Worm (Caenorhabditis elegans) whole organism, L3 larva: Measurements from ENCODE around the gene cpr-3.
"Not testable (repeated sequence)": the region's sequence is repeated elsewhere in the genome, so short reads cannot be mapped to it uniquely, and the experiment has no call there.

Experiments
- ceh-82 ChIP-seq: fragments of 150-350 bp; optimal IDR thresholded peaks from 2 replicates; lab custom pipeline; 2014; ENCODE audit warnings: missing biosample characterization, missing genetic modification characterization
- fkh-10 ChIP-seq: sonication (generic microtip); optimal IDR thresholded peaks from 2 replicates; lab custom pipeline; 2017; ENCODE audit warnings: missing biosample characterization, missing genetic modification reagents, missing genetic modification characterization
- lsy-12 ChIP-seq: sonication (generic microtip); optimal IDR thresholded peaks from 2 replicates; lab custom pipeline; 2016; ENCODE audit warnings: mild to moderate bottlenecking, missing genetic modification characterization, missing compliant biosample characterization
- nfya-1 ChIP-seq: sonication (generic microtip); optimal IDR thresholded peaks from 2 replicates; lab custom pipeline; 2017; ENCODE audit warnings: missing genetic modification characterization, mild to moderate bottlenecking, missing compliant biosample characterization, antibody characterized with exemption, moderate library complexity; ENCODE audit not compliant: insufficient read depth
- nhr-43 ChIP-seq: sonication (generic microtip); optimal IDR thresholded peaks from 2 replicates; lab custom pipeline; 2016; ENCODE audit warnings: mild to moderate bottlenecking, missing genetic modification characterization, missing compliant biosample characterization; ENCODE audit not compliant: poor library complexity, severe bottlenecking
- nhr-77 ChIP-seq: fragments of 150-350 bp; optimal IDR thresholded peaks from 2 replicates; lab custom pipeline; 2014; ENCODE audit warnings: missing biosample characterization, missing genetic modification characterization
- unc-39 ChIP-seq: sonication (generic microtip); optimal IDR thresholded peaks from 4 replicates; lab custom pipeline; 2017; ENCODE audit warnings: missing biosample characterization, missing genetic modification characterization

cpr-3 gene

ce11 chrV:15252082-15252481 is 46.4 kb downstream of the cpr-3 start, which contains the start of gene srbc-76:
Gene srbc-76, plus strand, starts transcription at chrV:15252382.
- TF ChIP-seq nhr-43 (tag; lab: Kevin White, UChicago) (no peak), unc-39 (tag; lab: Kevin White, UChicago) (no peak), lsy-12 (tag; lab: Kevin White, UChicago) (no peak), ceh-82 (no peak)
- TF ChIP-seq, all 47 proteins: peak for 0

ce11 chrV:15250304-15250703 is 48.2 kb downstream of the cpr-3 start, which contains the start of gene srd-28:
Gene srd-28, plus strand, starts transcription at chrV:15250604.
- TF ChIP-seq nhr-77 (tag; lab: Kevin White, UChicago); nfya-1 (tag; lab: Kevin White, UChicago); fkh-10 (GFP tag; lab: Kevin White, UChicago): not testable (repeated sequence)
